Worm (Caenorhabditis elegans) whole organism, mixed stage, embryonic: ENCODE data around the gene dsc-1.

Experiments used
- elt-3 ChIP-seq: fragments of 150-350 bp; optimal IDR thresholded peaks from 2 replicates; lab custom pipeline; 2014; ENCODE audit warnings: missing biosample characterization, missing genetic modification characterization
- nhr-2 ChIP-seq: fragments of 150-350 bp; optimal IDR thresholded peaks from 2 replicates; lab custom pipeline; 2014; ENCODE audit warnings: missing biosample characterization, missing genetic modification characterization
- nhr-76 ChIP-seq: sonication (generic microtip); optimal IDR thresholded peaks from 2 replicates; lab custom pipeline; 2017; ENCODE audit warnings: missing biosample characterization, missing genetic modification characterization
- pha-4 ChIP-seq: fragments of 150-350 bp; optimal IDR thresholded peaks from 2 replicates; lab custom pipeline; 2018; ENCODE audit warnings: missing biosample characterization, missing genetic modification reagents, missing genetic modification characterization
- unc-120 ChIP-seq: sonication (generic microtip); optimal IDR thresholded peaks from 2 replicates; lab custom pipeline; 2017; ENCODE audit warnings: missing genetic modification characterization, missing compliant biosample characterization; ENCODE audit not compliant: poor library complexity, severe bottlenecking
- ztf-11 ChIP-seq: fragments of 150-350 bp; optimal IDR thresholded peaks from 2 replicates; lab custom pipeline; 2014; ENCODE audit warnings: missing biosample characterization, missing genetic modification characterization

ce11 chrX:15034787-15035186 lies at the start of gene dsc-1:
- TF ChIP-seq elt-3, result no peak
- TF ChIP-seq nhr-76 (tag; lab: Kevin White, UChicago), result no peak
- no peak for TF ChIP-seq nhr-2 (tag; lab: Kevin White, UChicago)
- TF ChIP-seq unc-120 (tag; lab: Kevin White, UChicago), result no peak
- no peak for TF ChIP-seq pha-4 (tag; lab: Kevin White, UChicago)
- TF ChIP-seq ztf-11 (tag; lab: Kevin White, UChicago), result no peak
